Worm (Caenorhabditis elegans) whole organism, early embryonic: ENCODE measurements around the gene col-176.

Experiments
- B0310.2 ChIP-seq: sonication (generic microtip); optimal IDR thresholded peaks from 2 replicates; lab custom pipeline; 2016; ENCODE audit warnings: mild to moderate bottlenecking, missing genetic modification characterization, missing compliant biosample characterization
- F13C5.2 ChIP-seq: sonication (generic microtip); optimal IDR thresholded peaks from 2 replicates; lab custom pipeline; 2017; ENCODE audit warnings: mild to moderate bottlenecking, missing genetic modification characterization, inconsistent platforms, missing compliant biosample characterization
- aly-1 ChIP-seq: sonication (generic microtip); optimal IDR thresholded peaks from 2 replicates; lab custom pipeline; 2016; ENCODE audit warnings: missing genetic modification characterization, missing compliant biosample characterization
- ama-1 ChIP-seq: fragments of 150-350 bp; optimal IDR thresholded peaks from 2 replicates; lab custom pipeline; 2014
- ceh-13 ChIP-seq: fragments of 200-800 bp; sonication (Bioruptor generic); optimal IDR thresholded peaks from 2 replicates; lab custom pipeline; 2018; ENCODE audit warnings: mild to moderate bottlenecking, missing genetic modification characterization, missing compliant biosample characterization
- ceh-36 ChIP-seq: sonication (generic microtip); optimal IDR thresholded peaks from 2 replicates; lab custom pipeline; 2016; ENCODE audit warnings: missing genetic modification characterization, inconsistent platforms, missing compliant biosample characterization
- ets-7 ChIP-seq: sonication (generic microtip); optimal IDR thresholded peaks from 2 replicates; lab custom pipeline; 2016; ENCODE audit warnings: missing genotype, missing genetic modification characterization, missing compliant biosample characterization
- flt-1 ChIP-seq: fragments of 200-800 bp; sonication (Bioruptor generic); IDR thresholded peaks from 2 replicates; pipeline ENCODE4 v1.3.6; 2022; ENCODE audit warnings: missing genetic modification characterization, missing compliant biosample characterization
- hmbx-1 ChIP-seq: sonication (generic microtip); optimal IDR thresholded peaks from 2 replicates; lab custom pipeline; 2016; ENCODE audit warnings: mild to moderate bottlenecking, missing genetic modification characterization, missing compliant biosample characterization
- hmg-4 ChIP-seq: fragments of 200-800 bp; sonication (Bioruptor generic); optimal IDR thresholded peaks from 2 replicates; lab custom pipeline; 2018; ENCODE audit warnings: mild to moderate bottlenecking, missing genetic modification characterization, missing compliant biosample characterization
- hnd-1 ChIP-seq: sonication (generic microtip); optimal IDR thresholded peaks from 2 replicates; lab custom pipeline; 2016; ENCODE audit warnings: missing genetic modification characterization, missing compliant biosample characterization
- pes-1 ChIP-seq: fragments of 200-800 bp; sonication (Bioruptor generic); IDR thresholded peaks from 2 replicates; pipeline ENCODE4 v1.3.6; 2022; ENCODE audit warnings: missing genetic modification reagents, missing genetic modification characterization, missing compliant biosample characterization
- scrt-1 ChIP-seq: fragments of 200-800 bp; sonication (Bioruptor generic); IDR thresholded peaks from 2 replicates; pipeline ENCODE4 v1.3.6; 2022; ENCODE audit warnings: missing genetic modification characterization, missing compliant biosample characterization
- sea-1 ChIP-seq: fragments of 200-800 bp; sonication (Bioruptor generic); conservative IDR thresholded peaks from 2 replicates; pipeline ENCODE4 v1.3.6; 2022; ENCODE audit warnings: missing genetic modification characterization, missing compliant biosample characterization
- tbx-11 ChIP-seq: fragments of 200-800 bp; sonication (Bioruptor generic); IDR thresholded peaks from 2 replicates; pipeline ENCODE4 v1.3.6; 2022; ENCODE audit warnings: missing genetic modification characterization, missing compliant biosample characterization
- tbx-37 ChIP-seq: fragments of 200-800 bp; sonication (Bioruptor generic); conservative IDR thresholded peaks from 2 replicates; pipeline ENCODE4 v1.3.6; 2022; ENCODE audit warnings: missing genetic modification reagents, missing genetic modification characterization, missing compliant biosample characterization
- tra-4 ChIP-seq: sonication (generic microtip); optimal IDR thresholded peaks from 2 replicates; lab custom pipeline; 2017; ENCODE audit warnings: missing genetic modification characterization, missing compliant biosample characterization

The col-176 gene

ce11 chrX:10054410-10054800, 23.0 kb upstream of the col-176 start:
- TF ChIP-seq flt-1 (GFP tag; lab: Robert Waterston, UW) (no peak), hnd-1 (tag; lab: Kevin White, UChicago) (no peak), ama-1 (lab: Kevin White, UChicago) (no peak), ceh-36 (tag; lab: Kevin White, UChicago) (no peak), hmg-4 (no peak), pes-1 (GFP tag; lab: Robert Waterston, UW) (no peak), ets-7 (no peak), ceh-13 (GFP tag; lab: Kevin White, UChicago) (no peak)

ce11 chrX:10058332-10058731, 19.1 kb upstream of the col-176 start, which contains the start of gene ZC373.2:
ZC373.2 (minus strand) TSS chrX:10058432.
- TF ChIP-seq B0310.2 (tag; lab: Kevin White, UChicago) (no peak), ceh-36 (tag; lab: Kevin White, UChicago) (no peak), scrt-1 (GFP tag; lab: Robert Waterston, UW) (no peak), pes-1 (GFP tag; lab: Robert Waterston, UW) (no peak), hnd-1 (tag; lab: Kevin White, UChicago) (no peak), ama-1 (lab: Kevin White, UChicago) (no peak), tra-4 (no peak), flt-1 (GFP tag; lab: Robert Waterston, UW) (no peak), hmbx-1 (no peak), sea-1 (GFP tag; lab: Robert Waterston, UW) (no peak), ets-7 (no peak), hmg-4 (no peak), tbx-37 (GFP tag; lab: Robert Waterston, UW) (no peak), aly-1 (tag; lab: Kevin White, UChicago) (no peak), tbx-11 (GFP tag; lab: Robert Waterston, UW) (no peak), ceh-13 (GFP tag; lab: Kevin White, UChicago) (no peak), F13C5.2 (tag; lab: Kevin White, UChicago) (no peak)

ce11 chrX:10060475-10061011, 16.9 kb upstream of the col-176 start, which contains the start of gene ZC373.3:
ZC373.3 (plus strand) TSS chrX:10060525.
- TF ChIP-seq aly-1 (tag; lab: Kevin White, UChicago) (no peak), hmbx-1 (no peak), sea-1 (GFP tag; lab: Robert Waterston, UW) (no peak), B0310.2 (tag; lab: Kevin White, UChicago) (no peak)

ce11 chrX:10068468-10068867, 8.9 kb upstream of the col-176 start:
- no peak for TF ChIP-seq hmbx-1
- no peak for TF ChIP-seq ceh-36 (tag; lab: Kevin White, UChicago)

- TF ChIP-seq ceh-36 (tag; lab: Kevin White, UChicago) (no peak), hmg-4 (no peak), scrt-1 (GFP tag; lab: Robert Waterston, UW) (no peak), ama-1 (lab: Kevin White, UChicago) (no peak), B0310.2 (tag; lab: Kevin White, UChicago) (no peak), flt-1 (GFP tag; lab: Robert Waterston, UW) (no peak), aly-1 (tag; lab: Kevin White, UChicago) (no peak), pes-1 (GFP tag; lab: Robert Waterston, UW) (no peak), F13C5.2 (tag; lab: Kevin White, UChicago) (no peak), tbx-37 (GFP tag; lab: Robert Waterston, UW) (no peak), tra-4 (no peak), sea-1 (GFP tag; lab: Robert Waterston, UW) (no peak), hnd-1 (tag; lab: Kevin White, UChicago) (no peak), ceh-13 (GFP tag; lab: Kevin White, UChicago) (no peak), hmbx-1 (no peak), tbx-11 (GFP tag; lab: Robert Waterston, UW) (no peak), ets-7 (no peak)
Measured at ce11 chrX:10069692-10070091, 7.7 kb upstream of the col-176 start, which contains the start of gene mlck-1. mlck-1 (minus strand) TSS chrX:10069792.

ce11 chrX:10074233-10074632, 3.2 kb upstream of the col-176 start, which contains the start of gene ZC373.5:
ZC373.5 (minus strand) TSS chrX:10074391.
- no peak for TF ChIP-seq ets-7
- TF ChIP-seq hmg-4, result peak; percentile 43

- TF ChIP-seq hmg-4, result no peak
- no peak for TF ChIP-seq aly-1 (tag; lab: Kevin White, UChicago)
- TF ChIP-seq ceh-36 (tag; lab: Kevin White, UChicago), result no peak
- TF ChIP-seq pes-1 (GFP tag; lab: Robert Waterston, UW), result no peak
- TF ChIP-seq ceh-13 (GFP tag; lab: Kevin White, UChicago), result no peak
- TF ChIP-seq F13C5.2 (tag; lab: Kevin White, UChicago), result no peak
- no peak for TF ChIP-seq flt-1 (GFP tag; lab: Robert Waterston, UW)
- TF ChIP-seq hmbx-1, result no peak
- no peak for TF ChIP-seq tbx-37 (GFP tag; lab: Robert Waterston, UW)
Measured at ce11 chrX:10074988-10075387, 2.4 kb upstream of the col-176 start, which contains the start of gene dao-4. dao-4 (plus strand) TSS chrX:10075288.

ce11 chrX:10076334-10076733, 1.1 kb upstream of the col-176 start:
- no peak for TF ChIP-seq hnd-1 (tag; lab: Kevin White, UChicago)
- no peak for TF ChIP-seq ama-1 (lab: Kevin White, UChicago)
- no peak for TF ChIP-seq tra-4
- no peak for TF ChIP-seq ets-7
- no peak for TF ChIP-seq sea-1 (GFP tag; lab: Robert Waterston, UW)
- TF ChIP-seq hmg-4, result no peak
- no peak for TF ChIP-seq tbx-37 (GFP tag; lab: Robert Waterston, UW)
- TF ChIP-seq flt-1 (GFP tag; lab: Robert Waterston, UW), result no peak
- no peak for TF ChIP-seq hmbx-1
